Fruit fly (Drosophila melanogaster) whole organism, embryonic: ENCODE results near the gene Zaf1.

Source experiments
- CG10267 ChIP-seq: fragments of 200-800 bp; sonication (Bioruptor generic); optimal IDR thresholded peaks from 2 replicates; lab custom pipeline; 2018; ENCODE audit warnings: missing biosample characterization, mild to moderate bottlenecking, missing genetic modification characterization, moderate library complexity
- crp ChIP-seq, 2 experiments: fragments of 200-800 bp; sonication (Bioruptor generic); optimal IDR thresholded peaks; 2 replicates in 1 of 2; 3 replicates in 1 of 2; lab custom pipeline; 2017; ENCODE audit warnings: missing biosample characterization in 2 of 2, missing genetic modification characterization in 2 of 2, mild to moderate bottlenecking in 1 of 2, moderate library complexity in 1 of 2
- tx ChIP-seq: fragments of 200-800 bp; sonication (Bioruptor generic); optimal IDR thresholded peaks from 2 replicates; lab custom pipeline; 2016; ENCODE audit warnings: missing biosample characterization, missing genetic modification characterization

DNA sequence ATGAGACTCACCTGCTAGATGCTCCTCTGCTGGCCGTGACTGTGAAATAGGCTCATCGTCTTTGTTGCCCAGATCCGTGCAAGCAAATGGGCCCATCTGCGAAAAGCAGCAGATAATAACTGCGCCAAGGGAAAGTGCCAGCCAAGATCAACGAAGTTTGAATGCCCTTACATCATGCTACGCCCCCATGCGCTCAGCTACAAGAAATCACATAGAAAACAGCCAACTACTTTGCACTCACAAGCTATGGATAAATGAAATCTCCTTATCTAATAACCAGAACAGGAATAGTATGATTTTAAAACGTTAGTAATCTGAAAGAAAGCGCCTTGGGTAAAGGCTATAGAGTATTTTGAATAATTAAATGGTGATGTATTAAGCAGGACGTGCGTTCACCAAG, 46.3 kb upstream of the Zaf1 start:
- no peak for TF ChIP-seq CG10267
- TF ChIP-seq crp (GFP tag; optimal IDR thresholded peaks at IDR 0.05; lab: Kevin White, UChicago) = no peak
- TF ChIP-seq tx (GFP tag; lab: Kevin White, UChicago) = no peak
